Worm (Caenorhabditis elegans) whole organism, dauer: ENCODE data around the gene npr-1.

ENCODE experiments used
- unc-62 ChIP-seq: sonication (generic microtip); optimal IDR thresholded peaks from 2 replicates; lab custom pipeline; 2017; ENCODE audit warnings: missing biosample characterization, missing genetic modification reagents, missing genetic modification characterization

The npr-1 gene

ce11 chrX:4787525-4787924 is 17.7 kb upstream of the npr-1 start:
- no peak for TF ChIP-seq unc-62 (GFP tag; lab: Kevin White, UChicago)

ce11 chrX:4784776-4785175 is 15.0 kb upstream of the npr-1 start:
- TF ChIP-seq unc-62 (GFP tag; lab: Kevin White, UChicago): no peak

ce11 chrX:4783117-4783775 is 13.5 kb upstream of the npr-1 start, which contains the start of gene F43C9.2:
TSS of gene F43C9.2 (plus strand) at chrX:4783613.
- no peak for TF ChIP-seq unc-62 (GFP tag; lab: Kevin White, UChicago)

ce11 chrX:4782197-4782596 is 12.4 kb upstream of the npr-1 start, which contains the start of gene hum-10:
TSS of gene hum-10 (minus strand) at chrX:4782297.
- no peak for TF ChIP-seq unc-62 (GFP tag; lab: Kevin White, UChicago)

ce11 chrX:4761540-4761939 is 8.2 kb downstream of the npr-1 start, which contains the start of gene mls-2:
TSS of gene mls-2 (minus strand) at chrX:4761640.
- TF ChIP-seq unc-62 (GFP tag; lab: Kevin White, UChicago): no peak

ce11 chrX:4759718-4760117 is 10.1 kb downstream of the npr-1 start:
- no peak for TF ChIP-seq unc-62 (GFP tag; lab: Kevin White, UChicago)

- no peak for TF ChIP-seq unc-62 (GFP tag; lab: Kevin White, UChicago)
Measured at ce11 chrX:4754725-4755124, 15.1 kb downstream of the npr-1 start, which contains the start of gene C39E6.2. TSS of gene C39E6.2 (minus strand) at chrX:4755118.

- no peak for TF ChIP-seq unc-62 (GFP tag; lab: Kevin White, UChicago)
Measured at ce11 chrX:4749080-4749479, 20.7 kb downstream of the npr-1 start, which contains the start of gene lon-2. TSS of gene lon-2 (minus strand) at chrX:4749083.

- no peak for TF ChIP-seq unc-62 (GFP tag; lab: Kevin White, UChicago)
Measured at ce11 chrX:4744037-4744436, 25.7 kb downstream of the npr-1 start.

- no peak for TF ChIP-seq unc-62 (GFP tag; lab: Kevin White, UChicago)
Measured at ce11 chrX:4742285-4742684, 27.5 kb downstream of the npr-1 start.

- TF ChIP-seq unc-62 (GFP tag; lab: Kevin White, UChicago): no peak
Measured at ce11 chrX:4740630-4741029, 29.2 kb downstream of the npr-1 start.

ce11 chrX:4732752-4733151 is 37.0 kb downstream of the npr-1 start, which contains the start of gene aman-1:
TSS of gene aman-1 (plus strand) at chrX:4733095.
- TF ChIP-seq unc-62 (GFP tag; lab: Kevin White, UChicago): no peak

- TF ChIP-seq unc-62 (GFP tag; lab: Kevin White, UChicago): no peak
Measured at ce11 chrX:4727388-4727787, 42.4 kb downstream of the npr-1 start, which contains the start of gene acc-3. TSS of gene acc-3 (minus strand) at chrX:4727488.

ce11 chrX:4720603-4721529 is 48.9 kb downstream of the npr-1 start, which contains the start of gene F55D10.4:
TSS of gene F55D10.4 (minus strand) at chrX:4720653.
- TF ChIP-seq unc-62 (GFP tag; lab: Kevin White, UChicago): no peak

- TF ChIP-seq unc-62 (GFP tag; lab: Kevin White, UChicago): no peak
Measured at ce11 chrX:4718114-4718513, 51.7 kb downstream of the npr-1 start.
